Fruit fly (Drosophila melanogaster): ENCODE data around the gene CG43732.

The CG43732 gene

DNA sequence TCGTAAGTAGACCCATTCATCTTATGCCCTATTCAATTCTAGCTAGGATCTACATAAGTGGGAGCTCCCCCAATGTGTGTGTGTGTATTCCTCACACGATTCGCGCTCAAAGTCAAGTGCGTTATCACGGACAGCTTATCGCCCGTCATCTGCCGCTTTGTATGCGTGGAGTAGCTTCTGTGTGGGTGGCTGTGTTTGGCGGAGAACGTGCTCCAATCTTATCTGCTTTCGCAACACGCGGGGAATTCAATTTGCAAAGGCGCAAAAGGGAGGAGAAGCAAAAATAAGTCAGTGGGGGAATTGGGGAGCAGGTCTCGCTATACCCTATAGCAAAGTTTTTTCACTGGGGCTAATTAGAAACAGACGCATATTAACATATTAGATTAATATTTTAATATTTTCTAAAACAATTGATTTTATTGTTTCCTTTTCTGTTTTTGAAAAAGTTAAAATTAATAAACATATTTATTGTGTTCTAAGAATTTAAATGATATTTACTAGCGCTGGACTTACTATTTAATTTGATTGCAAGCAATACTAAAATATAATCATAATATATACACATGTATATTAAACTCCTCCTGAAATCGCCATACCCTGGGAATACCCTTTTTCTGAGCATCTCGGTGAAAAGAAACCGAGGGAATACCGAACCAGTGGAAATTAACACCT is 35.3 kb downstream of the CG43732 start (continued):
- TF ChIP-seq org-1 (GFP tag; optimal IDR thresholded peaks at IDR 0.05) (peak; percentile 21), grau (tag; optimal IDR thresholded peaks at IDR 0.05) (peak; percentile 65), CG33557 (GFP tag; optimal IDR thresholded peaks at IDR 0.05) (no peak), twi (tag; optimal IDR thresholded peaks at IDR 0.05) (no peak), kni (GFP tag; optimal IDR thresholded peaks at IDR 0.05) (no peak), wek (GFP tag; optimal IDR thresholded peaks at IDR 0.05) (no peak), CG11247 (GFP tag; IDR thresholded peaks at IDR 0.05) (peak; percentile 30; the same call in 1 of the 2 replicates), Bteb2 (GFP tag; optimal IDR thresholded peaks at IDR 0.05) (no peak), CG3163 (GFP tag; optimal IDR thresholded peaks at IDR 0.05) (no peak), Bdp1 (GFP tag; optimal IDR thresholded peaks at IDR 0.05) (no peak), jigr1 (GFP tag; IDR thresholded peaks at IDR 0.05) (no peak), CG4328 (GFP tag; optimal IDR thresholded peaks at IDR 0.05) (no peak), disco-r (GFP tag; optimal IDR thresholded peaks at IDR 0.05) (no peak), cwo (GFP tag; optimal IDR thresholded peaks at IDR 0.05) (peak; percentile 88), CG17186 (GFP tag; optimal IDR thresholded peaks at IDR 0.05) (no peak), exex (tag; optimal IDR thresholded peaks at IDR 0.05) (peak; percentile 3), tup (GFP tag; optimal IDR thresholded peaks at IDR 0.05) (no peak), CG2712 (tag; optimal IDR thresholded peaks at IDR 0.05) (peak; percentile 8), Sry-δ (GFP tag; optimal IDR thresholded peaks at IDR 0.05) (no peak), ttk (GFP tag; IDR thresholded peaks at IDR 0.05) (no peak), Med (GFP tag) (peak; percentile 41), lov (optimal IDR thresholded peaks at IDR 0.05) (no peak), lov (GFP tag; IDR thresholded peaks at IDR 0.05) (no peak), Mad (GFP tag; optimal IDR thresholded peaks at IDR 0.05) (no peak), CG34422 (GFP tag; IDR thresholded peaks at IDR 0.05) (no peak), dan (GFP tag; IDR thresholded peaks at IDR 0.05) (no peak), Hsf (GFP tag; optimal IDR thresholded peaks at IDR 0.05) (peak; percentile 24), CG10321 (GFP tag; IDR thresholded peaks at IDR 0.05) (no peak), fd96Cb (tag; optimal IDR thresholded peaks at IDR 0.05) (no peak), CG1233 (GFP tag; optimal IDR thresholded peaks at IDR 0.05) (peak; percentile 45), CG12299 (tag; optimal IDR thresholded peaks at IDR 0.05) (no peak), pzg (GFP tag; optimal IDR thresholded peaks at IDR 0.05) (no peak), Antp (GFP tag; optimal IDR thresholded peaks at IDR 0.05) (no peak), gsb-n (tag; optimal IDR thresholded peaks at IDR 0.05) (no peak), BtbVII (GFP tag; optimal IDR thresholded peaks at IDR 0.05) (peak; percentile 57), ftz-f1 (GFP tag; optimal IDR thresholded peaks at IDR 0.05) (no peak), vfl (GFP tag; optimal IDR thresholded peaks at IDR 0.05) (no peak), CG9437 (GFP tag; optimal IDR thresholded peaks at IDR 0.05) (no peak), sr (GFP tag; IDR thresholded peaks at IDR 0.05) (no peak), CG13624 (GFP tag; optimal IDR thresholded peaks at IDR 0.05) (no peak), CG12219 (GFP tag; optimal IDR thresholded peaks at IDR 0.05) (no peak), NFAT (GFP tag; IDR thresholded peaks at IDR 0.05) (no peak), tx (GFP tag; optimal IDR thresholded peaks at IDR 0.05) (no peak), CG16813 (GFP tag; IDR thresholded peaks at IDR 0.05; ENCODE audit: partially characterized antibody) (no peak), CG12104 (GFP tag; optimal IDR thresholded peaks at IDR 0.05) (peak; percentile 18), CG30431 (GFP tag; optimal IDR thresholded peaks at IDR 0.05) (no peak), CG6791 (GFP tag; IDR thresholded peaks at IDR 0.05; ENCODE audit: partially characterized antibody) (no peak), prd (optimal IDR thresholded peaks at IDR 0.05) (no peak), prd (GFP tag; IDR thresholded peaks at IDR 0.05) (peak; percentile 37; the same call in 1 of the 3 replicates), sisA (GFP tag; IDR thresholded peaks at IDR 0.05) (no peak), ato (GFP tag; IDR thresholded peaks at IDR 0.05; ENCODE audit: partially characterized antibody) (no peak)
